Fruit fly (Drosophila melanogaster): Measurements from ENCODE around the gene Bicra.

The Bicra gene

dm6 chr3R:29077572-29077971, 14.7 kb downstream of the Bicra start:
- no peak for TF ChIP-seq CG17801 (GFP tag; optimal IDR thresholded peaks at IDR 0.05; ENCODE audit: partially characterized antibody)

- TF ChIP-seq CG17801 (GFP tag; optimal IDR thresholded peaks at IDR 0.05; ENCODE audit: partially characterized antibody): no peak
These were observed 19.2 kb downstream of the Bicra start for dm6 chr3R:29082034-29082433.

- no peak for TF ChIP-seq CG17801 (GFP tag; optimal IDR thresholded peaks at IDR 0.05; ENCODE audit: partially characterized antibody)
These were observed 19.9 kb downstream of the Bicra start for dm6 chr3R:29082511-29083296.

dm6 chr3R:29083459-29084457, 20.9 kb downstream of the Bicra start:
- no peak for TF ChIP-seq CG17801 (GFP tag; optimal IDR thresholded peaks at IDR 0.05; ENCODE audit: partially characterized antibody)

- TF ChIP-seq CG17801 (GFP tag; optimal IDR thresholded peaks at IDR 0.05; ENCODE audit: partially characterized antibody): no peak
These were observed 24.1 kb downstream of the Bicra start for dm6 chr3R:29086896-29087295.

- no peak for TF ChIP-seq CG17801 (GFP tag; optimal IDR thresholded peaks at IDR 0.05; ENCODE audit: partially characterized antibody)
These were observed 24.5 kb downstream of the Bicra start for dm6 chr3R:29087302-29087782.

dm6 chr3R:29087926-29088487, 25.2 kb downstream of the Bicra start:
- TF ChIP-seq CG17801 (GFP tag; optimal IDR thresholded peaks at IDR 0.05; ENCODE audit: partially characterized antibody): no peak

dm6 chr3R:29088938-29089661, 26.3 kb downstream of the Bicra start:
- no peak for TF ChIP-seq CG17801 (GFP tag; optimal IDR thresholded peaks at IDR 0.05; ENCODE audit: partially characterized antibody)

- TF ChIP-seq CG17801 (GFP tag; optimal IDR thresholded peaks at IDR 0.05; ENCODE audit: partially characterized antibody): no peak
These were observed 26.8 kb downstream of the Bicra start for dm6 chr3R:29089662-29090007.

dm6 chr3R:29091609-29092008, 28.8 kb downstream of the Bicra start:
- TF ChIP-seq CG17801 (GFP tag; optimal IDR thresholded peaks at IDR 0.05; ENCODE audit: partially characterized antibody): no peak

dm6 chr3R:29094152-29094551, 31.3 kb downstream of the Bicra start:
- no peak for TF ChIP-seq CG17801 (GFP tag; optimal IDR thresholded peaks at IDR 0.05; ENCODE audit: partially characterized antibody)

dm6 chr3R:29095525-29095924, 32.7 kb downstream of the Bicra start:
- no peak for TF ChIP-seq CG17801 (GFP tag; optimal IDR thresholded peaks at IDR 0.05; ENCODE audit: partially characterized antibody)

dm6 chr3R:29096009-29096443, 33.2 kb downstream of the Bicra start:
- no peak for TF ChIP-seq CG17801 (GFP tag; optimal IDR thresholded peaks at IDR 0.05; ENCODE audit: partially characterized antibody)

dm6 chr3R:29098022-29098421, 35.2 kb downstream of the Bicra start:
- TF ChIP-seq CG17801 (GFP tag; optimal IDR thresholded peaks at IDR 0.05; ENCODE audit: partially characterized antibody): no peak

dm6 chr3R:29103227-29103626, 40.4 kb downstream of the Bicra start:
- TF ChIP-seq CG17801 (GFP tag; optimal IDR thresholded peaks at IDR 0.05; ENCODE audit: partially characterized antibody): no peak

All from ovary, adult (tissue).